Fruit fly (Drosophila melanogaster) whole organism, embryonic: ENCODE data around the gene schlank.

ENCODE experiments used
- Abd-B ChIP-seq: fragments of 200-800 bp; sonication (Bioruptor generic); optimal IDR thresholded peaks from 2 replicates; lab custom pipeline; 2018; ENCODE audit warnings: missing biosample characterization, mild to moderate bottlenecking, missing genetic modification characterization, moderate library complexity
- CG10147 ChIP-seq: fragments of 200-800 bp; sonication (Bioruptor generic); optimal IDR thresholded peaks from 2 replicates; lab custom pipeline; 2019; ENCODE audit warnings: missing biosample characterization, mild to moderate bottlenecking, missing genetic modification characterization, moderate library complexity
- CG11695 ChIP-seq: fragments of 200-800 bp; sonication (Bioruptor generic); IDR thresholded peaks from 3 replicates; pipeline ENCODE4 v1.3.6; 2022; ENCODE audit warnings: missing biosample characterization, missing genetic modification characterization
- CG12744 ChIP-seq: fragments of 200-800 bp; sonication (Bioruptor generic); optimal IDR thresholded peaks from 2 replicates; lab custom pipeline; 2016; ENCODE audit warnings: missing biosample characterization, missing genetic modification characterization
- CG1602 ChIP-seq: fragments of 200-800 bp; sonication (Bioruptor generic); optimal IDR thresholded peaks from 3 replicates; lab custom pipeline; 2016; ENCODE audit warnings: missing biosample characterization, missing genetic modification characterization
- CG1603 ChIP-seq: fragments of 200-800 bp; sonication (Bioruptor generic); optimal IDR thresholded peaks from 2 replicates; lab custom pipeline; 2019; ENCODE audit warnings: missing biosample characterization, mild to moderate bottlenecking, missing genetic modification characterization, moderate library complexity
- CG1647 ChIP-seq: fragments of 200-800 bp; sonication (Bioruptor generic); optimal IDR thresholded peaks from 3 replicates; lab custom pipeline; 2016; ENCODE audit warnings: missing biosample characterization, missing genetic modification characterization
- CG16815 ChIP-seq: fragments of 200-800 bp; sonication (Bioruptor generic); optimal IDR thresholded peaks from 3 replicates; lab custom pipeline; 2017; ENCODE audit warnings: missing biosample characterization, mild to moderate bottlenecking, missing genetic modification characterization
- CG2875 ChIP-seq: fragments of 200-800 bp; sonication (Bioruptor generic); optimal IDR thresholded peaks from 2 replicates; lab custom pipeline; 2017; ENCODE audit warnings: missing biosample characterization, mild to moderate bottlenecking, missing genetic modification characterization, missing genetic modification reagents
- CG32532 ChIP-seq: fragments of 200-800 bp; sonication (Bioruptor generic); IDR thresholded peaks from 2 replicates; pipeline ENCODE4 v1.3.6; 2022; ENCODE audit warnings: missing biosample characterization, missing genetic modification characterization
- CG34422 ChIP-seq: fragments of 200-800 bp; sonication (Bioruptor generic); IDR thresholded peaks from 3 replicates; pipeline ENCODE4 v1.3.6; 2022; ENCODE audit warnings: missing biosample characterization, missing genetic modification characterization
- CG4730 ChIP-seq: fragments of 200-800 bp; sonication (Bioruptor generic); IDR thresholded peaks from 2 replicates; pipeline ENCODE4 v1.3.6; 2022; ENCODE audit warnings: missing biosample characterization, missing genetic modification characterization
- CG6689 ChIP-seq: fragments of 200-800 bp; sonication (Bioruptor generic); IDR thresholded peaks from 2 replicates; pipeline ENCODE4 v1.3.6; 2022; ENCODE audit warnings: missing biosample characterization, missing genetic modification characterization
- CG7372 ChIP-seq: fragments of 200-800 bp; sonication (Bioruptor generic); IDR thresholded peaks from 2 replicates; pipeline ENCODE4 v1.3.6; 2022; ENCODE audit warnings: missing biosample characterization, missing genetic modification characterization
- CG7556 ChIP-seq: fragments of 200-800 bp; sonication (Bioruptor generic); optimal IDR thresholded peaks from 2 replicates; lab custom pipeline; 2017; ENCODE audit warnings: missing biosample characterization, mild to moderate bottlenecking, missing genetic modification characterization
- CG8281 ChIP-seq: fragments of 200-800 bp; sonication (Bioruptor generic); optimal IDR thresholded peaks from 2 replicates; lab custom pipeline; 2018; ENCODE audit warnings: missing biosample characterization, mild to moderate bottlenecking, missing genetic modification characterization, moderate library complexity
- CG8290 ChIP-seq, 3 experiments: fragments of 200-800 bp; sonication (Bioruptor generic); optimal IDR thresholded peaks; 2 replicates each; lab custom pipeline; 2016 to 2019; ENCODE audit warnings: missing biosample characterization in 3 of 3, missing genetic modification characterization in 3 of 3, mild to moderate bottlenecking in 2 of 3, moderate library complexity in 1 of 3
- CG8359 ChIP-seq: fragments of 200-800 bp; sonication (Bioruptor generic); optimal IDR thresholded peaks from 2 replicates; lab custom pipeline; 2017; ENCODE audit warnings: missing biosample characterization, mild to moderate bottlenecking, missing genetic modification characterization, borderline replicate concordance
- CG8944 ChIP-seq: fragments of 200-800 bp; sonication (Bioruptor generic); optimal IDR thresholded peaks from 3 replicates; lab custom pipeline; 2016; ENCODE audit warnings: missing biosample characterization, missing genetic modification characterization
- CG9215 ChIP-seq: fragments of 200-800 bp; sonication (Bioruptor generic); IDR thresholded peaks from 2 replicates; pipeline ENCODE4 v1.3.6; 2022; ENCODE audit warnings: missing biosample characterization, missing genetic modification characterization
- CG9817 ChIP-seq: fragments of 200-800 bp; sonication (Bioruptor generic); optimal IDR thresholded peaks from 2 replicates; lab custom pipeline; 2018; ENCODE audit warnings: missing biosample characterization, mild to moderate bottlenecking, missing genetic modification characterization, moderate library complexity
- Doc2 ChIP-seq: fragments of 200-800 bp; sonication (Bioruptor generic); IDR thresholded peaks from 2 replicates; pipeline ENCODE4 v1.3.6; 2022; ENCODE audit warnings: missing biosample characterization, missing genetic modification characterization
- Dp ChIP-seq: fragments of 200-800 bp; sonication (Bioruptor generic); optimal IDR thresholded peaks from 2 replicates; lab custom pipeline; 2018; ENCODE audit warnings: missing biosample characterization, mild to moderate bottlenecking, missing genetic modification characterization, moderate library complexity
- Eip74EF ChIP-seq, 2 experiments: fragments of 200-800 bp in 1 of 2; fragments of >200 bp in 1 of 2; sonication (Bioruptor generic) in 1 of 2; optimal IDR thresholded peaks; 2 replicates each; lab custom pipeline; 2017 to 2019; ENCODE audit warnings: missing biosample characterization in 2 of 2, missing genetic modification characterization in 2 of 2, mild to moderate bottlenecking in 1 of 2, moderate library complexity in 1 of 2
- Hey ChIP-seq: fragments of 200-800 bp; sonication (Bioruptor generic); optimal IDR thresholded peaks from 3 replicates; lab custom pipeline; 2018; ENCODE audit warnings: missing biosample characterization, mild to moderate bottlenecking, missing genetic modification characterization
- Oli ChIP-seq: fragments of 200-800 bp; sonication (Bioruptor generic); optimal IDR thresholded peaks from 2 replicates; lab custom pipeline; 2018; ENCODE audit warnings: missing biosample characterization, mild to moderate bottlenecking, missing genetic modification characterization, moderate library complexity
- Pdp1 ChIP-seq, 2 experiments: fragments of 200-800 bp; sonication (Bioruptor generic); optimal IDR thresholded peaks; 3 replicates each; lab custom pipeline; 2016; ENCODE audit warnings: missing biosample characterization in 2 of 2, missing genetic modification characterization in 2 of 2, mild to moderate bottlenecking in 1 of 2, moderate library complexity in 1 of 2
- Ptx1 ChIP-seq: fragments of 200-800 bp; sonication (Bioruptor generic); IDR thresholded peaks from 2 replicates; pipeline ENCODE4 v1.3.6; 2022; ENCODE audit warnings: missing biosample characterization, missing genetic modification characterization
- Six4 ChIP-seq: fragments of 200-800 bp; sonication (Bioruptor generic); optimal IDR thresholded peaks from 2 replicates; lab custom pipeline; 2016; ENCODE audit warnings: missing biosample characterization, missing genetic modification characterization
- Usf ChIP-seq: fragments of 200-800 bp; sonication (Bioruptor generic); optimal IDR thresholded peaks from 2 replicates; lab custom pipeline; 2017; ENCODE audit warnings: missing genotype, missing biosample characterization, missing genetic modification characterization
- az2 ChIP-seq: fragments of 200-800 bp; sonication (Bioruptor generic); optimal IDR thresholded peaks from 3 replicates; lab custom pipeline; 2016; ENCODE audit warnings: missing biosample characterization, missing genetic modification characterization
- dmrt11E ChIP-seq: fragments of 200-800 bp; sonication (Bioruptor generic); optimal IDR thresholded peaks from 3 replicates; lab custom pipeline; 2018; ENCODE audit warnings: missing biosample characterization, mild to moderate bottlenecking, missing genetic modification characterization, moderate library complexity
- dmrt99B ChIP-seq: fragments of 200-800 bp; sonication (Bioruptor generic); optimal IDR thresholded peaks from 2 replicates; lab custom pipeline; 2018; ENCODE audit warnings: missing biosample characterization, mild to moderate bottlenecking, missing genetic modification characterization, moderate library complexity
- esg ChIP-seq: fragments of 200-800 bp; sonication (Bioruptor generic); conservative IDR thresholded peaks from 2 replicates; pipeline ENCODE4 v1.3.6; 2022; ENCODE audit warnings: missing biosample characterization, missing genetic modification characterization
- hb ChIP-seq: fragments of 200-800 bp; sonication (Bioruptor generic); IDR thresholded peaks from 3 replicates; pipeline ENCODE4 v1.3.6; 2022; ENCODE audit warnings: missing biosample characterization, missing genetic modification characterization; ENCODE audit not compliant: partially characterized antibody
- ind ChIP-seq: fragments of 200-800 bp; sonication (Bioruptor generic); optimal IDR thresholded peaks from 3 replicates; lab custom pipeline; 2016; ENCODE audit warnings: missing biosample characterization, missing genetic modification characterization
- lab ChIP-seq: fragments of 200-800 bp; sonication (Bioruptor generic); optimal IDR thresholded peaks from 3 replicates; lab custom pipeline; 2017; ENCODE audit warnings: missing biosample characterization, missing genetic modification characterization, mild to moderate bottlenecking, moderate library complexity, missing genetic modification reagents
- lmd ChIP-seq: fragments of 200-800 bp; sonication (Bioruptor generic); IDR thresholded peaks from 2 replicates; pipeline ENCODE4 v1.3.6; 2022; ENCODE audit warnings: missing biosample characterization, missing genetic modification characterization
- lov ChIP-seq, 2 experiments: fragments of 200-800 bp in 1 of 2; fragments of >200 bp in 1 of 2; sonication (Bioruptor generic) in 1 of 2; IDR thresholded peaks in 1 of 2; optimal IDR thresholded peaks in 1 of 2; 2 replicates in 1 of 2; 3 replicates in 1 of 2; pipeline versions ENCODE4 v1.3.6 to Lab custom; 2017 to 2022; ENCODE audit warnings: missing biosample characterization in 1 of 2, missing genetic modification characterization in 1 of 2
- nerfin-1 ChIP-seq: fragments of 200-800 bp; sonication (Bioruptor generic); optimal IDR thresholded peaks from 3 replicates; lab custom pipeline; 2019; ENCODE audit warnings: missing biosample characterization, mild to moderate bottlenecking, missing genetic modification characterization, moderate library complexity
- pum ChIP-seq: fragments of 200-800 bp; sonication (Bioruptor generic); optimal IDR thresholded peaks from 2 replicates; lab custom pipeline; 2016; ENCODE audit warnings: missing biosample characterization, missing genetic modification characterization
- row ChIP-seq: fragments of 200-800 bp; sonication (Bioruptor generic); IDR thresholded peaks from 3 replicates; pipeline ENCODE4 v1.3.6; 2022; ENCODE audit warnings: missing biosample characterization, missing genetic modification characterization
- sim ChIP-seq: fragments of 200-800 bp; sonication (Bioruptor generic); IDR thresholded peaks from 2 replicates; pipeline ENCODE4 v1.3.6; 2022; ENCODE audit warnings: missing biosample characterization, missing genetic modification characterization
- sna ChIP-seq: fragments of 200-800 bp; sonication (Bioruptor generic); IDR thresholded peaks from 2 replicates; pipeline ENCODE4 v1.3.6; 2022; ENCODE audit warnings: missing biosample characterization, missing genetic modification characterization; ENCODE audit not compliant: partially characterized antibody
- stwl ChIP-seq: fragments of 200-800 bp; sonication (Bioruptor generic); optimal IDR thresholded peaks from 3 replicates; lab custom pipeline; 2018; ENCODE audit warnings: missing biosample characterization, mild to moderate bottlenecking, missing genetic modification characterization, moderate library complexity
- vnd ChIP-seq: fragments of 200-800 bp; sonication (Bioruptor generic); IDR thresholded peaks from 3 replicates; pipeline ENCODE4 v1.3.6; 2022; ENCODE audit warnings: missing biosample characterization, missing genetic modification characterization; ENCODE audit not compliant: partially characterized antibody
- zfh1 ChIP-seq: fragments of 200-800 bp; sonication (Bioruptor generic); IDR thresholded peaks from 3 replicates; pipeline ENCODE4 v1.3.6; 2022; ENCODE audit warnings: missing biosample characterization, missing genetic modification characterization

Gene schlank

dm6 chrX:6311516-6311915, 44.5 kb upstream of the schlank start (continued):
- TF ChIP-seq az2 (GFP tag; lab: Kevin White, UChicago) (no peak), CG6689 (GFP tag; lab: Robert Waterston, UW) (peak; percentile 27; the same call in 1 of the 2 replicates), CG32532 (GFP tag; lab: Robert Waterston, UW) (no peak), vnd (GFP tag; lab: Robert Waterston, UW) (no peak), CG11695 (GFP tag; lab: Robert Waterston, UW) (no peak), CG9215 (GFP tag; lab: Robert Waterston, UW) (0 out of 2 replicates have a peak, but pooled peaks have one; percentile 7), dmrt99B (peak; percentile 52), CG1603 (peak; percentile 3), CG2875 (GFP tag; lab: Kevin White, UChicago) (no peak), Ptx1 (peak; percentile 44; the same call in 1 of the 2 replicates), dmrt11E (tag; lab: Kevin White, UChicago) (no peak), CG8281 (tag; lab: Kevin White, UChicago) (no peak), lmd (GFP tag; lab: Robert Waterston, UW) (peak; percentile 28; the same call in 1 of the 2 replicates), CG1602 (GFP tag; lab: Kevin White, UChicago) (no peak)

DNA sequence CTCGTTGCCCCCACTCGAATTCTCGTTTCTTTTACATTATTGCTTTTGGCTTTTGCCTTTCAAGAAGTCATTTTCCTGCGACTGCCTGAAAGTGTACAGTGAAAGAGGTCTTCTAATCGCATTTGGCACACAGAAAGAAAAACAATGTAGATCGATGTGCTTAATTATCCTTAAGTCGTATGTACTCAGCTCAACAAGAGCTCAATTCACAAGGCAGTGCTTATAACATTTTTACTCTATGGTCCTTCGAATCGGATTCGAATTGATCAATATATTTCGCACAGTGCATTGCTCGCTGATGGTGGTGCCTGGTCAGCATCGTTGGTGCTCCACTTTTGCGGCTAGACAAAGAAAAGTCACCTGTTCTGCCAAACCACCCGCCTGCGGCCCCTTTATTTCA, 43.4 kb upstream of the schlank start:
- TF ChIP-seq stwl (tag; lab: Kevin White, UChicago) = no peak
- peak; percentile 13 for TF ChIP-seq CG7556
- no peak for TF ChIP-seq CG2875 (GFP tag; lab: Kevin White, UChicago)
- TF ChIP-seq CG34422 (GFP tag; lab: Robert Waterston, UW) = no peak
- TF ChIP-seq lab (GFP tag; lab: Kevin White, UChicago) = peak; percentile 48
- TF ChIP-seq lov (optimal IDR thresholded peaks at IDR 0.05; lab: Kevin White, UChicago) = no peak
- TF ChIP-seq lov (GFP tag; IDR thresholded peaks at IDR 0.05; lab: Robert Waterston, UW) = no peak
- TF ChIP-seq CG16815 = no peak
- TF ChIP-seq dmrt11E (tag; lab: Kevin White, UChicago) = no peak
- no peak for TF ChIP-seq Pdp1 (GFP tag; optimal IDR thresholded peaks at IDR 0.05; lab: Kevin White, UChicago)
- no peak for TF ChIP-seq Doc2
- no peak for TF ChIP-seq nerfin-1 (tag; lab: Kevin White, UChicago)
- TF ChIP-seq hb (GFP tag; lab: Robert Waterston, UW) = no peak
- 0 out of 3 replicates have a peak, but pooled peaks have one; percentile 22 for TF ChIP-seq zfh1
- no peak for TF ChIP-seq CG12744
- no peak for TF ChIP-seq Usf (GFP tag; lab: Kevin White, UChicago)
- TF ChIP-seq CG10147 (GFP tag; lab: Kevin White, UChicago) = no peak
- TF ChIP-seq ind (GFP tag; lab: Kevin White, UChicago) = peak; percentile 31
- TF ChIP-seq Abd-B (GFP tag; lab: Kevin White, UChicago) = no peak
- TF ChIP-seq Eip74EF (GFP tag; optimal IDR thresholded peaks at IDR 0.05; lab: Kevin White, UChicago) = no peak
- no peak for TF ChIP-seq CG9817 (tag; lab: Kevin White, UChicago)
- 0 out of 2 replicates have a peak, but pooled peaks have one; percentile 6 for TF ChIP-seq esg (GFP tag; lab: Robert Waterston, UW)
- no peak for TF ChIP-seq pum (GFP tag; lab: Kevin White, UChicago)
- TF ChIP-seq Oli (tag; lab: Kevin White, UChicago) = peak; percentile 6
- TF ChIP-seq Dp (GFP tag; lab: Kevin White, UChicago) = no peak
- TF ChIP-seq CG4730 (GFP tag; lab: Robert Waterston, UW) = no peak
- TF ChIP-seq row (GFP tag; lab: Robert Waterston, UW) = peak; percentile 49; the same call in 2 of the 3 replicates
- no peak for TF ChIP-seq CG1647 (GFP tag; lab: Kevin White, UChicago)
- TF ChIP-seq Hey (tag; lab: Kevin White, UChicago) = no peak
- no peak for TF ChIP-seq CG8944 (GFP tag; lab: Kevin White, UChicago)
- no peak for TF ChIP-seq CG8359 (GFP tag; lab: Kevin White, UChicago)
- no peak for TF ChIP-seq Six4 (GFP tag; lab: Kevin White, UChicago)
- TF ChIP-seq CG8290 (GFP tag; optimal IDR thresholded peaks at IDR 0.05; lab: Kevin White, UChicago) = no peak
- TF ChIP-seq CG8290 (tag; optimal IDR thresholded peaks at IDR 0.05; lab: Kevin White, UChicago) = peak in 1 of 2 experiments; percentile 74
- no peak for TF ChIP-seq CG7372 (GFP tag; lab: Robert Waterston, UW)
- TF ChIP-seq sna = no peak
- TF ChIP-seq sim (GFP tag; lab: Robert Waterston, UW) = no peak
- TF ChIP-seq az2 (GFP tag; lab: Kevin White, UChicago) = no peak
